Fruit fly (Drosophila melanogaster): ENCODE measurements around the gene CG13689.
A peak's percentile ranks its signal among the peaks of the same experiment; 100 is the strongest.

Gene CG13689

DNA sequence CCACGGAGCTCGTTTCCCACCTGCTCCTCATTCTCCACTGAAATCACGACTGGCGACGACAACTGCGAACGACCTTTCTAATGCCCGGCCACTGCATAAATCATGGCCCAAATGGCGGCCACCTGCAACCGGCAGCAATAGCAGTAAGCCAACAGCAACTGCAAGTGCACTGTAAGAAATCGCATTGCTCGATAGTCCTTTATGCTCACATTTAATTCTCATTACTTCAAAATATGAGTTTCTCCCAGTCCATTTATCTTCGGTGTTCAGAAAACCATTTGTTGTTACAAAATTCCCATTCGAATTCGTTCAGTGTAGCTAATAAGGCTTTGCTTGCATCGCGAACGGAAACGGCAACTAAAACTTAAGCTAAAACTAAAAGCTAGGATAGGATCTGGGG lies 1.4 kb downstream of the CG13689 start (continued):
- TF ChIP-seq CG11560 (tag; IDR thresholded peaks at IDR 0.05) (no peak), CG4730 (GFP tag; IDR thresholded peaks at IDR 0.05) (no peak), pb (GFP tag; optimal IDR thresholded peaks at IDR 0.05) (no peak), Hand (GFP tag; optimal IDR thresholded peaks at IDR 0.05) (no peak), Ptx1 (GFP tag; IDR thresholded peaks at IDR 0.05) (0 out of 2 replicates have a peak, but pooled peaks have one; percentile 16), CG10654 (GFP tag; optimal IDR thresholded peaks at IDR 0.05) (no peak), Neu2 (GFP tag; optimal IDR thresholded peaks at IDR 0.05; ENCODE audit: borderline replicate concordance) (no peak), Drgx (GFP tag; IDR thresholded peaks at IDR 0.05) (peak; percentile 87), Xrp1 (GFP tag; IDR thresholded peaks at IDR 0.05) (peak; percentile 40; the same call in 1 of the 2 replicates), pros (GFP tag; optimal IDR thresholded peaks at IDR 0.05) (no peak), Awh (GFP tag; IDR thresholded peaks at IDR 0.05) (no peak), Oaz (GFP tag; IDR thresholded peaks at IDR 0.05) (no peak), chinmo (GFP tag; IDR thresholded peaks at IDR 0.05; ENCODE audit: partially characterized antibody) (no peak), CG17328 (GFP tag; IDR thresholded peaks at IDR 0.05) (no peak), Trl (optimal IDR thresholded peaks at IDR 0.05) (no peak), Trl (GFP tag; optimal IDR thresholded peaks at IDR 0.05) (no peak), CG18619 (GFP tag; optimal IDR thresholded peaks at IDR 0.05) (no peak), so (GFP tag; IDR thresholded peaks at IDR 0.05) (no peak), Vsx1 (GFP tag; optimal IDR thresholded peaks at IDR 0.05) (no peak), Sox102F (GFP tag; optimal IDR thresholded peaks at IDR 0.05) (no peak), CG6175 (GFP tag; IDR thresholded peaks at IDR 0.05) (no peak), sd (tag; optimal IDR thresholded peaks at IDR 0.05) (no peak), CG10959 (GFP tag; IDR thresholded peaks at IDR 0.05) (0 out of 2 replicates have a peak, but pooled peaks have one; percentile 14), CG31388 (GFP tag; optimal IDR thresholded peaks at IDR 0.05) (no peak), ttk (GFP tag; IDR thresholded peaks at IDR 0.05) (no peak), az2 (GFP tag; optimal IDR thresholded peaks at IDR 0.05) (no peak), psq (GFP tag; optimal IDR thresholded peaks at IDR 0.05) (no peak), CG30431 (GFP tag; optimal IDR thresholded peaks at IDR 0.05) (no peak), E2f2 (GFP tag; IDR thresholded peaks at IDR 0.05) (no peak), PHDP (tag; optimal IDR thresholded peaks at IDR 0.05) (no peak), Bgb (GFP tag; IDR thresholded peaks at IDR 0.05; ENCODE audit: partially characterized antibody) (no peak), jing (GFP tag; optimal IDR thresholded peaks at IDR 0.05) (no peak), ci (GFP tag; IDR thresholded peaks at IDR 0.05) (0 out of 3 replicates have a peak, but pooled peaks have one; percentile 29), hth (optimal IDR thresholded peaks at IDR 0.05) (no peak), Med (GFP tag) (peak; percentile 60), H15 (GFP tag; IDR thresholded peaks at IDR 0.05) (0 out of 3 replicates have a peak, but pooled peaks have one; percentile 35), prd (optimal IDR thresholded peaks at IDR 0.05) (no peak), prd (GFP tag; IDR thresholded peaks at IDR 0.05) (peak; percentile 30; the same call in 1 of the 3 replicates), dpn (GFP tag; optimal IDR thresholded peaks at IDR 0.05) (no peak), CG3838 (GFP tag; optimal IDR thresholded peaks at IDR 0.05) (no peak), CG34376 (GFP tag; optimal IDR thresholded peaks at IDR 0.05) (no peak), CG4328 (GFP tag; optimal IDR thresholded peaks at IDR 0.05) (no peak), HLH3B (GFP tag; IDR thresholded peaks at IDR 0.05) (0 out of 2 replicates have a peak, but pooled peaks have one; percentile 12), CG18476 (GFP tag; optimal IDR thresholded peaks at IDR 0.05) (no peak), CG4854 (GFP tag; optimal IDR thresholded peaks at IDR 0.05) (no peak), CG1603 (tag; optimal IDR thresholded peaks at IDR 0.05) (peak; percentile 30)

Data from whole organism, embryonic.